Fruit fly (Drosophila melanogaster) whole organism, embryonic: ENCODE data around the gene CG42766.

Experiments used
- Atf-2 ChIP-seq: fragments of 200-800 bp; sonication (Bioruptor generic); optimal IDR thresholded peaks from 2 replicates; lab custom pipeline; 2016; ENCODE audit warnings: missing biosample characterization, missing genetic modification characterization
- H2.0 ChIP-seq: fragments of 200-800 bp; sonication (Bioruptor generic); IDR thresholded peaks from 2 replicates; pipeline ENCODE4 v1.3.6; 2022; ENCODE audit warnings: missing biosample characterization, missing genetic modification characterization
- Kr ChIP-seq: fragments of 200-800 bp; sonication (Bioruptor generic); optimal IDR thresholded peaks from 2 replicates; lab custom pipeline; 2017; ENCODE audit warnings: missing biosample characterization, mild to moderate bottlenecking, missing genetic modification characterization
- PHDP ChIP-seq: fragments of 200-800 bp; sonication (Bioruptor generic); optimal IDR thresholded peaks from 3 replicates; lab custom pipeline; 2018; ENCODE audit warnings: missing biosample characterization, mild to moderate bottlenecking, missing genetic modification characterization, moderate library complexity
- Side ChIP-seq: fragments of 200-800 bp; sonication (Bioruptor generic); optimal IDR thresholded peaks from 2 replicates; lab custom pipeline; 2016; ENCODE audit warnings: missing biosample characterization, missing genetic modification characterization
- tap ChIP-seq: fragments of 200-800 bp; optimal IDR thresholded peaks from 3 replicates; lab custom pipeline; 2019; ENCODE audit warnings: missing biosample characterization, mild to moderate bottlenecking, missing genetic modification characterization, moderate library complexity
- usp ChIP-seq: fragments of >200 bp; optimal IDR thresholded peaks from 2 replicates; lab custom pipeline; 2017; ENCODE audit warnings: missing biosample characterization, missing genetic modification characterization

- TF ChIP-seq usp (GFP tag; lab: Kevin White, UChicago): no peak
- no peak for TF ChIP-seq Kr (GFP tag; lab: Kevin White, UChicago)
- TF ChIP-seq Atf-2 (GFP tag; lab: Kevin White, UChicago): no peak
- no peak for TF ChIP-seq tap
- TF ChIP-seq Side (GFP tag; lab: Kevin White, UChicago): no peak
- no peak for TF ChIP-seq H2.0 (GFP tag; lab: Robert Waterston, UW)
- TF ChIP-seq PHDP (tag; lab: Kevin White, UChicago): no peak
Measured at dm6 chrX:15976568-15976967, at the start of gene CG42766.
